Fruit fly (Drosophila melanogaster) whole organism, embryonic: ENCODE measurements around the gene Ak3.

Experiments used
- CG10366 ChIP-seq: fragments of 200-800 bp; sonication (Bioruptor generic); IDR thresholded peaks from 2 replicates; pipeline ENCODE4 v1.3.6; 2022; ENCODE audit warnings: missing biosample characterization, missing genetic modification characterization
- CG10979 ChIP-seq: fragments of 200-800 bp; sonication (Bioruptor generic); optimal IDR thresholded peaks from 2 replicates; lab custom pipeline; 2018; ENCODE audit warnings: missing biosample characterization, mild to moderate bottlenecking, missing genetic modification characterization, moderate library complexity
- CG11085 ChIP-seq: fragments of 200-800 bp; sonication (Bioruptor generic); IDR thresholded peaks from 2 replicates; pipeline ENCODE4 v1.3.6; 2022; ENCODE audit warnings: missing biosample characterization, missing genetic modification characterization
- CG11560 ChIP-seq: fragments of 200-800 bp; sonication (Bioruptor generic); IDR thresholded peaks from 3 replicates; pipeline ENCODE4 v1.3.6; 2022; ENCODE audit warnings: missing biosample characterization, missing genetic modification characterization
- CG11723 ChIP-seq: fragments of 200-800 bp; sonication (Bioruptor generic); optimal IDR thresholded peaks from 2 replicates; lab custom pipeline; 2017; ENCODE audit warnings: missing biosample characterization, mild to moderate bottlenecking, missing genetic modification characterization
- CG12071 ChIP-seq: fragments of 200-800 bp; sonication (Bioruptor generic); optimal IDR thresholded peaks from 3 replicates; lab custom pipeline; 2018; ENCODE audit warnings: missing biosample characterization, mild to moderate bottlenecking, missing genetic modification characterization
- CG14965 ChIP-seq: fragments of 200-800 bp; sonication (Bioruptor generic); optimal IDR thresholded peaks from 2 replicates; lab custom pipeline; 2016; ENCODE audit warnings: missing biosample characterization, missing genetic modification characterization, borderline replicate concordance
- CG1647 ChIP-seq: fragments of 200-800 bp; sonication (Bioruptor generic); optimal IDR thresholded peaks from 3 replicates; lab custom pipeline; 2016; ENCODE audit warnings: missing biosample characterization, missing genetic modification characterization
- CG17912 ChIP-seq: fragments of 200-800 bp; sonication (Bioruptor generic); optimal IDR thresholded peaks from 2 replicates; lab custom pipeline; 2018; ENCODE audit warnings: missing biosample characterization, mild to moderate bottlenecking, missing genetic modification characterization
- CG2889 ChIP-seq: fragments of 200-800 bp; sonication (Bioruptor generic); IDR thresholded peaks from 3 replicates; pipeline ENCODE4 v1.3.6; 2022; ENCODE audit warnings: missing biosample characterization, missing genetic modification characterization
- CG32532 ChIP-seq: fragments of 200-800 bp; sonication (Bioruptor generic); IDR thresholded peaks from 2 replicates; pipeline ENCODE4 v1.3.6; 2022; ENCODE audit warnings: missing biosample characterization, missing genetic modification characterization
- CG5180 ChIP-seq: fragments of 200-800 bp; sonication (Bioruptor generic); optimal IDR thresholded peaks from 3 replicates; lab custom pipeline; 2017; ENCODE audit warnings: missing biosample characterization, missing genetic modification characterization, mild to moderate bottlenecking, moderate library complexity, missing genetic modification reagents
- CG5245 ChIP-seq: fragments of 200-800 bp; sonication (Bioruptor generic); optimal IDR thresholded peaks from 3 replicates; lab custom pipeline; 2016; ENCODE audit warnings: missing biosample characterization, missing genetic modification characterization
- CG6272 ChIP-seq: fragments of 200-800 bp; sonication (Bioruptor generic); IDR thresholded peaks from 2 replicates; pipeline ENCODE4 v1.3.6; 2022; ENCODE audit warnings: missing biosample characterization, missing genetic modification characterization
- CG6683 ChIP-seq: fragments of 200-800 bp; sonication (Bioruptor generic); optimal IDR thresholded peaks from 2 replicates; lab custom pipeline; 2017; ENCODE audit warnings: missing biosample characterization, mild to moderate bottlenecking, missing genetic modification characterization, missing genetic modification reagents
- CG7839 ChIP-seq: fragments of 200-800 bp; sonication (Bioruptor generic); optimal IDR thresholded peaks from 3 replicates; lab custom pipeline; 2018; ENCODE audit warnings: missing biosample characterization, mild to moderate bottlenecking, missing genetic modification characterization, moderate library complexity
- CG7963 ChIP-seq: fragments of 200-800 bp; sonication (Bioruptor generic); IDR thresholded peaks from 3 replicates; pipeline ENCODE4 v1.3.6; 2022; ENCODE audit warnings: missing biosample characterization, missing genetic modification characterization; ENCODE audit not compliant: partially characterized antibody
- CG8359 ChIP-seq: fragments of 200-800 bp; sonication (Bioruptor generic); optimal IDR thresholded peaks from 2 replicates; lab custom pipeline; 2017; ENCODE audit warnings: missing biosample characterization, mild to moderate bottlenecking, missing genetic modification characterization, borderline replicate concordance
- CG9215 ChIP-seq: fragments of 200-800 bp; sonication (Bioruptor generic); IDR thresholded peaks from 2 replicates; pipeline ENCODE4 v1.3.6; 2022; ENCODE audit warnings: missing biosample characterization, missing genetic modification characterization
- CTCF ChIP-seq: fragments of 200-800 bp; sonication (Bioruptor generic); optimal IDR thresholded peaks from 2 replicates; lab custom pipeline; 2017; ENCODE audit warnings: missing biosample characterization, mild to moderate bottlenecking, missing genetic modification characterization, moderate library complexity
- CoRest ChIP-seq: fragments of 200-800 bp; sonication (Bioruptor generic); optimal IDR thresholded peaks from 3 replicates; lab custom pipeline; 2018; ENCODE audit warnings: missing biosample characterization, mild to moderate bottlenecking, missing genetic modification characterization, moderate library complexity
- Dbx ChIP-seq: fragments of 200-800 bp; sonication (Bioruptor generic); IDR thresholded peaks from 3 replicates; pipeline ENCODE4 v1.3.6; 2022; ENCODE audit warnings: missing biosample characterization, missing genetic modification characterization
- Ets65A ChIP-seq: fragments of 200-800 bp; sonication (Bioruptor generic); peaks from one replicate; lab custom pipeline; 2016; ENCODE audit warnings: missing biosample characterization, missing genetic modification characterization
- Hmr ChIP-seq: fragments of 200-800 bp; sonication (Bioruptor generic); optimal IDR thresholded peaks from 3 replicates; lab custom pipeline; 2017; ENCODE audit warnings: mild to moderate bottlenecking, missing biosample characterization, missing genetic modification reagents, missing genetic modification characterization
- Hr51 ChIP-seq, 2 experiments: fragments of 200-800 bp; sonication (Bioruptor generic); optimal IDR thresholded peaks; 2 replicates in 1 of 2; 3 replicates in 1 of 2; lab custom pipeline; 2016 to 2018; ENCODE audit warnings: missing biosample characterization in 2 of 2, missing genetic modification characterization in 2 of 2, mild to moderate bottlenecking in 1 of 2, moderate library complexity in 1 of 2
- Meics ChIP-seq: fragments of 200-800 bp; sonication (Bioruptor generic); optimal IDR thresholded peaks from 2 replicates; lab custom pipeline; 2017; ENCODE audit warnings: missing biosample characterization, mild to moderate bottlenecking, missing genetic modification characterization
- NC2α ChIP-seq: fragments of 200-800 bp; sonication (Bioruptor generic); optimal IDR thresholded peaks from 2 replicates; lab custom pipeline; 2016; ENCODE audit warnings: missing biosample characterization, missing genetic modification characterization
- NfI ChIP-seq: fragments of 200-800 bp; sonication (Bioruptor generic); optimal IDR thresholded peaks from 3 replicates; lab custom pipeline; 2018; ENCODE audit warnings: missing biosample characterization, mild to moderate bottlenecking, missing genetic modification characterization, moderate library complexity
- Poxn ChIP-seq: fragments of 200-800 bp; sonication (Bioruptor generic); IDR thresholded peaks from 2 replicates; pipeline ENCODE4 v1.3.6; 2022; ENCODE audit warnings: missing biosample characterization, missing genetic modification characterization
- Rfx ChIP-seq: fragments of 200-800 bp; sonication (Bioruptor generic); IDR thresholded peaks from 2 replicates; pipeline ENCODE4 v1.3.6; 2022; ENCODE audit warnings: missing biosample characterization, missing genetic modification characterization
- Six4 ChIP-seq: fragments of 200-800 bp; sonication (Bioruptor generic); optimal IDR thresholded peaks from 2 replicates; lab custom pipeline; 2016; ENCODE audit warnings: missing biosample characterization, missing genetic modification characterization
- ab ChIP-seq: fragments of 200-800 bp; sonication (Bioruptor generic); optimal IDR thresholded peaks from 2 replicates; lab custom pipeline; 2016; ENCODE audit warnings: missing biosample characterization, missing genetic modification characterization
- corto ChIP-seq: fragments of 200-800 bp; sonication (Bioruptor generic); optimal IDR thresholded peaks from 2 replicates; lab custom pipeline; 2016; ENCODE audit warnings: missing biosample characterization, mild to moderate bottlenecking, missing genetic modification characterization, moderate library complexity
- crc ChIP-seq: fragments of 200-800 bp; sonication (Bioruptor generic); optimal IDR thresholded peaks from 2 replicates; lab custom pipeline; 2016; ENCODE audit warnings: missing biosample characterization, missing genetic modification characterization
- cwo ChIP-seq: fragments of 200-800 bp; sonication (Bioruptor generic); optimal IDR thresholded peaks from 3 replicates; lab custom pipeline; 2017; ENCODE audit warnings: missing biosample characterization, missing genetic modification characterization, mild to moderate bottlenecking, moderate library complexity, missing genetic modification reagents
- ftz-f1 ChIP-seq: fragments of 200-800 bp; sonication (Bioruptor generic); optimal IDR thresholded peaks from 2 replicates; lab custom pipeline; 2016; ENCODE audit warnings: missing biosample characterization, missing genetic modification characterization
- fu2 ChIP-seq: fragments of 200-800 bp; sonication (Bioruptor generic); optimal IDR thresholded peaks from 2 replicates; lab custom pipeline; 2016; ENCODE audit warnings: missing biosample characterization, missing genetic modification characterization
- gcm2 ChIP-seq: fragments of 200-800 bp; sonication (Bioruptor generic); optimal IDR thresholded peaks from 2 replicates; lab custom pipeline; 2016; ENCODE audit warnings: missing biosample characterization, missing genetic modification characterization
- hbn ChIP-seq: fragments of 200-800 bp; sonication (Bioruptor generic); IDR thresholded peaks from 2 replicates; pipeline ENCODE4 v1.3.6; 2022; ENCODE audit warnings: missing biosample characterization, missing genetic modification characterization; ENCODE audit not compliant: partially characterized antibody
- lbe ChIP-seq: fragments of 200-800 bp; sonication (Bioruptor generic); optimal IDR thresholded peaks from 2 replicates; lab custom pipeline; 2016; ENCODE audit warnings: missing biosample characterization, mild to moderate bottlenecking, missing genetic modification characterization
- maf-S ChIP-seq: fragments of 200-800 bp; sonication (Bioruptor generic); optimal IDR thresholded peaks from 2 replicates; lab custom pipeline; 2016; ENCODE audit warnings: missing biosample characterization, missing genetic modification characterization
- pnt ChIP-seq: fragments of 200-800 bp; sonication (Bioruptor generic); optimal IDR thresholded peaks from 3 replicates; lab custom pipeline; 2016; ENCODE audit warnings: missing biosample characterization, missing genetic modification characterization
- rib ChIP-seq: fragments of 200-800 bp; sonication (Bioruptor generic); IDR thresholded peaks from 2 replicates; pipeline ENCODE4 v1.3.6; 2022; ENCODE audit warnings: missing biosample characterization, missing genetic modification characterization
- shn ChIP-seq: fragments of 200-800 bp; sonication (Bioruptor generic); optimal IDR thresholded peaks from 3 replicates; lab custom pipeline; 2016; ENCODE audit warnings: missing biosample characterization, missing genetic modification characterization
- sima ChIP-seq: fragments of 200-800 bp; sonication (Bioruptor generic); optimal IDR thresholded peaks from 2 replicates; lab custom pipeline; 2016; ENCODE audit warnings: missing biosample characterization, missing genetic modification characterization
- sr ChIP-seq: fragments of 200-800 bp; sonication (Bioruptor generic); IDR thresholded peaks from 3 replicates; pipeline ENCODE4 v1.3.6; 2022; ENCODE audit warnings: missing biosample characterization, missing genetic modification characterization
- stc ChIP-seq: fragments of 200-800 bp; sonication (Bioruptor generic); IDR thresholded peaks from 2 replicates; pipeline ENCODE4 v1.3.6; 2022; ENCODE audit warnings: missing biosample characterization, missing genetic modification characterization
- trem ChIP-seq: fragments of 200-800 bp; optimal IDR thresholded peaks from 3 replicates; lab custom pipeline; 2019; ENCODE audit warnings: missing biosample characterization, mild to moderate bottlenecking, missing genetic modification characterization, moderate library complexity
- tx ChIP-seq: fragments of 200-800 bp; sonication (Bioruptor generic); optimal IDR thresholded peaks from 2 replicates; lab custom pipeline; 2016; ENCODE audit warnings: missing biosample characterization, missing genetic modification characterization
- yki ChIP-seq: fragments of >200 bp; optimal IDR thresholded peaks from 3 replicates; lab custom pipeline; 2018
- zfh2 ChIP-seq: fragments of 200-800 bp; sonication (Bioruptor generic); optimal IDR thresholded peaks from 2 replicates; lab custom pipeline; 2016; ENCODE audit warnings: missing biosample characterization, missing genetic modification characterization

The Ak3 gene

DNA sequence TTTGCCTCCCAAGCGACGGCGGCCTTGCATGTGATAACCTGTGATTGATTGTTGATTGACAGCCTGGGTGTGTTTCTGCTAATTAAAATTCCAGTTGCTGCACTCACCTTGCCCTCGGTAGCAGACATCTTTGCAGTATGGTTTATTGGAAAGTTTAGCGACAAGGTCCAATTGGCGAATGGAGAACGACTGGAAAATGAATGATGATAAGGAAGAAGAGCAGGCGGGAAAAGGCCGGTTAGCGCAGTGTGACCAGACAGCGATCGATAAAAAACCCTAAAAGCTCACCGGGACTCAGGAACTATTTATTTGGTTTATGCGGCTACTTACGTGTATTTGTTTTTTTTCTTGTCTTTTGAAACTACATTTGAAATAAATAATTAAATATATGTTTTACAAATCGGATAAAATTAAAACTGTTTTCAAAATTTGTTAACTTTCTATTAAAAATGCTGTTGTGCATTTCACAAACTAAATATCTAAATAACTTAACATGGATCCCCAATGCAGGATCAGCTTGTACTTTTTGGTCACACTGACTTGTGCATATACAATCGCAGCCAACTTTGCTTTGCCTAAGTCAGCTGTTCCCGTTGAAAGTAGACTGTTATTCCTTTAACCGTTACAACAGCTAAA, 17.1 kb downstream of the Ak3 start, which contains the start of gene Fdh (continued):
- peak; percentile 41 for TF ChIP-seq lbe (GFP tag; lab: Kevin White, UChicago)
- TF ChIP-seq CG6683 (GFP tag; lab: Kevin White, UChicago), result peak; percentile 30
- peak; percentile 36; the same call in 1 of the 2 replicates for TF ChIP-seq Rfx (GFP tag; lab: Robert Waterston, UW)
- TF ChIP-seq cwo (GFP tag; lab: Kevin White, UChicago), result peak; percentile 22
- peak; percentile 12; the same call in 1 of the 2 replicates for TF ChIP-seq stc (GFP tag; lab: Robert Waterston, UW)
- TF ChIP-seq pnt (GFP tag; lab: Kevin White, UChicago), result no peak
- TF ChIP-seq CG17912 (GFP tag; lab: Kevin White, UChicago), result no peak
- peak; percentile 39 for TF ChIP-seq CG10366 (GFP tag; lab: Robert Waterston, UW)
- peak; percentile 57; the same call in 1 of the 2 replicates for TF ChIP-seq CG32532 (GFP tag; lab: Robert Waterston, UW)
- no peak for TF ChIP-seq sima (GFP tag; lab: Kevin White, UChicago)
- no peak for TF ChIP-seq CG2889 (GFP tag; lab: Robert Waterston, UW)
- TF ChIP-seq NfI (GFP tag; lab: Kevin White, UChicago), result peak; percentile 68
- no peak for TF ChIP-seq yki (lab: Kevin White, UChicago)
- TF ChIP-seq fu2 (GFP tag; lab: Kevin White, UChicago), result no peak
- TF ChIP-seq CG9215 (GFP tag; lab: Robert Waterston, UW), result no peak
- TF ChIP-seq Meics, result peak; percentile 62
- TF ChIP-seq CG6272, result no peak
- no peak for TF ChIP-seq rib (GFP tag; lab: Robert Waterston, UW)
- no peak for TF ChIP-seq sr (GFP tag; lab: Robert Waterston, UW)
- TF ChIP-seq CG12071 (GFP tag; lab: Kevin White, UChicago), result peak; percentile 7
- TF ChIP-seq Hr51 (GFP tag; optimal IDR thresholded peaks at IDR 0.05; lab: Kevin White, UChicago), result peak in 1 of 2 experiments; percentile 68
- no peak for TF ChIP-seq CG11085 (GFP tag; lab: Robert Waterston, UW)
- TF ChIP-seq corto (GFP tag; lab: Kevin White, UChicago), result peak; percentile 5
- no peak for TF ChIP-seq gcm2 (GFP tag; lab: Kevin White, UChicago)
- TF ChIP-seq CoRest (tag; lab: Kevin White, UChicago), result peak; percentile 84
- no peak for TF ChIP-seq CG11560 (tag; lab: Robert Waterston, UW)
- peak; percentile 27 for TF ChIP-seq crc (GFP tag; lab: Kevin White, UChicago)
- no peak for TF ChIP-seq Six4 (GFP tag; lab: Kevin White, UChicago)
- peak; percentile 64 for TF ChIP-seq Hmr (GFP tag; lab: Kevin White, UChicago)
- peak; percentile 59 for TF ChIP-seq CG7839
- no peak for TF ChIP-seq NC2α
- no peak for TF ChIP-seq shn (GFP tag; lab: Kevin White, UChicago)
- TF ChIP-seq CG1647, result no peak
- TF ChIP-seq CTCF (GFP tag; lab: Kevin White, UChicago), result no peak
- TF ChIP-seq CG5245, result peak; percentile 31
- TF ChIP-seq zfh2 (GFP tag; lab: Kevin White, UChicago), result peak; percentile 4
- TF ChIP-seq maf-S (GFP tag; lab: Kevin White, UChicago), result no peak
- TF ChIP-seq Ets65A (GFP tag; lab: Kevin White, UChicago), result peak; percentile 79
- peak; percentile 4 for TF ChIP-seq CG5180 (GFP tag; lab: Kevin White, UChicago)
- TF ChIP-seq CG14965, result no peak
- TF ChIP-seq ftz-f1 (GFP tag; lab: Kevin White, UChicago), result peak; percentile 55
- no peak for TF ChIP-seq ab
- no peak for TF ChIP-seq CG8359
- peak; percentile 54; the same call in 1 of the 3 replicates for TF ChIP-seq Dbx (GFP tag; lab: Robert Waterston, UW)
- TF ChIP-seq CG7963, result no peak
- no peak for TF ChIP-seq hbn (GFP tag; lab: Robert Waterston, UW)
- no peak for TF ChIP-seq Poxn (GFP tag; lab: Robert Waterston, UW)
- TF ChIP-seq CG10979 (tag; lab: Kevin White, UChicago), result peak; percentile 75
- TF ChIP-seq trem (tag; lab: Kevin White, UChicago), result peak; percentile 76
- TF ChIP-seq CG11723, result peak; percentile 28
- TF ChIP-seq tx (GFP tag; lab: Kevin White, UChicago), result no peak
